Worm (Caenorhabditis elegans) whole organism, early embryonic: ENCODE data around the gene srh-100.

Experiments used
- F13C5.2 ChIP-seq: sonication (generic microtip); optimal IDR thresholded peaks from 2 replicates; lab custom pipeline; 2017; ENCODE audit warnings: mild to moderate bottlenecking, missing genetic modification characterization, inconsistent platforms, missing compliant biosample characterization
- aly-1 ChIP-seq: sonication (generic microtip); optimal IDR thresholded peaks from 2 replicates; lab custom pipeline; 2016; ENCODE audit warnings: missing genetic modification characterization, missing compliant biosample characterization
- ama-1 ChIP-seq: fragments of 150-350 bp; optimal IDR thresholded peaks from 2 replicates; lab custom pipeline; 2014
- ets-7 ChIP-seq: sonication (generic microtip); optimal IDR thresholded peaks from 2 replicates; lab custom pipeline; 2016; ENCODE audit warnings: missing genotype, missing genetic modification characterization, missing compliant biosample characterization
- flt-1 ChIP-seq: fragments of 200-800 bp; sonication (Bioruptor generic); IDR thresholded peaks from 2 replicates; pipeline ENCODE4 v1.3.6; 2022; ENCODE audit warnings: missing genetic modification characterization, missing compliant biosample characterization
- sea-1 ChIP-seq: fragments of 200-800 bp; sonication (Bioruptor generic); conservative IDR thresholded peaks from 2 replicates; pipeline ENCODE4 v1.3.6; 2022; ENCODE audit warnings: missing genetic modification characterization, missing compliant biosample characterization

- no peak for TF ChIP-seq sea-1 (GFP tag; lab: Robert Waterston, UW)
- TF ChIP-seq flt-1 (GFP tag; lab: Robert Waterston, UW) = no peak
- TF ChIP-seq ama-1 = no peak
- no peak for TF ChIP-seq F13C5.2 (tag; lab: Kevin White, UChicago)
- no peak for TF ChIP-seq aly-1 (tag; lab: Kevin White, UChicago)
- no peak for TF ChIP-seq ets-7
Measured at ce11 chrII:3673493-3673892, 41.0 kb downstream of the srh-100 start, which contains the start of gene sea-1.
